Worm (Caenorhabditis elegans) whole organism, late embryonic: ENCODE measurements around the gene K06A4.10.

ENCODE experiments used
- pha-4 ChIP-seq: fragments of 150-350 bp; optimal IDR thresholded peaks from 2 replicates; lab custom pipeline; 2018; ENCODE audit warnings: missing biosample characterization, missing genetic modification reagents, missing genetic modification characterization
- rnt-1 ChIP-seq: sonication (generic microtip); optimal IDR thresholded peaks from 2 replicates; lab custom pipeline; 2016; ENCODE audit warnings: missing genetic modification characterization, missing compliant biosample characterization

DNA sequence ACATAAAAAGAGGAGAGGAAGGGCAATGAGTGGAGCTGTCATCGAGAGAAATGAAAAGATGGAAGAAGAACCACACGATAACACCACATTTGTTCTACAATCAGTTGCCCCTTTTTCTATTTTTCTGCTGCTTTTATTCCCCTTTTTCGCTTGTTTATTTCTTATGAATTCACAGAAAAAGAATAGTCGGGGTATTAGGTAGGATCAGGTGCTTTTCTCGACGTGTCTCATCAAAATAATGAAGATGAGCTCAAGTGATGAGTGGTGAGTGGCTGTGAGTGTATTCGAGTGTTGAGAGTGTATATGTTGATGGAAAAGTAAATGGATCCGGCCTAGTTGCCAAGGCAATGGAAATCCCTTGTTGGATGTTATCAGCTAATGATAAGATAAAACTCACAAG lies 4.1 kb downstream of the K06A4.10 start:
- TF ChIP-seq pha-4 (tag; lab: Kevin White, UChicago) (no peak), rnt-1 (no peak)
